Worm (Caenorhabditis elegans) whole organism, midembryonic: Measurements from ENCODE around the gene C16C8.21.

Experiments used
- flt-1 ChIP-seq: fragments of 200-800 bp; sonication (Bioruptor generic); IDR thresholded peaks from 2 replicates; pipeline ENCODE4 v1.3.6; 2022; ENCODE audit warnings: missing genetic modification characterization, missing compliant biosample characterization
- tab-1 ChIP-seq: fragments of 200-800 bp; sonication (Bioruptor generic); IDR thresholded peaks from 2 replicates; pipeline ENCODE4 v1.3.6; 2022; ENCODE audit warnings: missing genetic modification characterization, missing compliant biosample characterization
- ztf-23 ChIP-seq: fragments of 200-800 bp; sonication (Bioruptor generic); IDR thresholded peaks from 2 replicates; pipeline ENCODE4 v1.3.6; 2022; ENCODE audit warnings: missing genetic modification reagents, missing genetic modification characterization, missing compliant biosample characterization

DNA sequence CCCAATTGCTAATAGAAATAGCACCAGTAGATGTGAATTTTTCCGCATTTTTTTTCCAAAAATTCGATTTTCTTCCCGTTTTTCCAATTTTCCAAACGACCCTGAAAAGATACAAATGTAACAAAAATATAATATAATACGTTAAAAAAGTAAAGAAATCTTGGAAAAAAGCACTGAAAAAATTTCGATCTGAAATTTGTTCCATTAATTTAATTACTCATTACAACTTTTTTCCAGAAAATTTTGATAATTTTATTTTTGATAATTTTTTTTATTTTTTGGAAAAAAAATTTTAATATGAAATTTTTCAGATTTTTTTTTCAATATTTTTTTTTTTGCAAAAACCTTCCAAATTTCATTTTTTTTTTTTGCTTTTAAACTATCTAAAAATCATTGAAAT lies 11.6 kb upstream of the C16C8.21 start, which contains the start of gene skpo-2:
- TF ChIP-seq ztf-23 (GFP tag; lab: Robert Waterston, UW) (no peak), flt-1 (GFP tag; lab: Robert Waterston, UW) (no peak), tab-1 (no peak)
